Fruit fly (Drosophila melanogaster) whole organism, wandering third instar larva: ENCODE data around the gene Mvd.

Source experiments
- CG32264 ChIP-seq: fragments of 200-800 bp; sonication (Bioruptor generic); optimal IDR thresholded peaks from 2 replicates; lab custom pipeline; 2016; ENCODE audit warnings: missing biosample characterization, missing genetic modification characterization
- GATAd ChIP-seq: sonication (Bioruptor generic); optimal IDR thresholded peaks from 2 replicates; lab custom pipeline; 2016; ENCODE audit warnings: missing biosample characterization, missing genetic modification characterization
- Hr78 ChIP-seq: fragments of >200 bp; optimal IDR thresholded peaks from 2 replicates; lab custom pipeline; 2017; ENCODE audit warnings: missing biosample characterization, missing genetic modification characterization
- br ChIP-seq: fragments of 200-800 bp; sonication (Bioruptor generic); optimal IDR thresholded peaks from 2 replicates; lab custom pipeline; 2016; ENCODE audit warnings: missing biosample characterization, missing genetic modification characterization
- usp ChIP-seq: fragments of >200 bp; optimal IDR thresholded peaks from 2 replicates; lab custom pipeline; 2017; ENCODE audit warnings: missing biosample characterization, missing genetic modification characterization

DNA sequence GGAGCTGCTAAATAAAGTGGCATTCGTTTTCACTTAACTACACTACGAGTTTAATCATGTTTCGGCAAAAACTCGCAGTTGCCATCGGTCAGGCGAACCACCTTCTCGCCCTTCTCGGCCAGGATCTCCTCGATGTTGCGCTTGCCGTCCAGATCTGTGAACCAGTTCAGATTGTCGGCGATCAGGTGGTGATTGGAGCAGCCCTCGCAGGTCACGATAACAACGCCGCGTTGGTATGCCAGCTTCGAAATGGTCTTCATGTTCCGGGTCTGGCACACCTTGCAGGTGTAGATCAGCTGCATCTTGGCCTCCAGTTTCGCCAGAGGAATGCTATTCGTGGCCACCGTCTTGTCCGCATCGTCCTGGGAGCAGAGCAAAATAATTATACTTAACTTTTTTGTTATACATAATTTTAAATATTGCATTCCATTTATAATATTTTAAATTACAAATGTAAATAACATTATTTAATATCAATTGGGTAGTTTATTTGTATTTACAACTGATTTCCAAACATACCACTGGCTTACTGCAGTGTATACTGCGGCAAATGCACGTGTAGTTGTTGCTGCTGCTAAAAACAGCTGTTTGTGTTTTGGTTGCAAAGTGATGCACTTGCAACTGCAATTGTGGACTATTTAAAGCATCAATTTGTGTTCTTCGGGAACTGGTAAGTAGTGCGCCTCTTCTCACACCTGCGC is 15.6 kb upstream of the Mvd start:
- TF ChIP-seq usp (GFP tag; lab: Kevin White, UChicago) (no peak), GATAd (no peak), CG32264 (GFP tag; lab: Kevin White, UChicago) (no peak), Hr78 (GFP tag; lab: Kevin White, UChicago) (no peak), br (GFP tag; lab: Kevin White, UChicago) (no peak)
